Fruit fly (Drosophila melanogaster) whole organism, adult: ENCODE measurements around the gene CG16820.

ENCODE experiments used
- Hr96 ChIP-seq: fragments of 200-800 bp; sonication (Bioruptor generic); optimal IDR thresholded peaks from 2 replicates; lab custom pipeline; 2016; ENCODE audit warnings: missing biosample characterization, missing genetic modification characterization
- Mnt ChIP-seq: fragments of 200-800 bp; sonication (Bioruptor generic); optimal IDR thresholded peaks from 2 replicates; lab custom pipeline; 2016; ENCODE audit warnings: missing biosample characterization, mild to moderate bottlenecking, missing genetic modification characterization

dm6 chr2L:13236194-13236593, 9.8 kb upstream of the CG16820 start, which contains the start of gene Jhbp14:
- TF ChIP-seq Mnt (GFP tag; lab: Kevin White, UChicago) (no peak), Hr96 (no peak)
